Worm (Caenorhabditis elegans) whole organism, late embryonic: ENCODE results near the gene Y37E11AR.7.

Experiments
- Y22D7AL.16 ChIP-seq: sonication (generic microtip); optimal IDR thresholded peaks from 2 replicates; lab custom pipeline; 2016; ENCODE audit warnings: missing genetic modification characterization, missing compliant biosample characterization
- ahr-1 ChIP-seq: sonication (generic microtip); optimal IDR thresholded peaks from 2 replicates; lab custom pipeline; 2016; ENCODE audit warnings: missing genetic modification characterization, missing compliant biosample characterization
- ceh-14 ChIP-seq: sonication (generic microtip); optimal IDR thresholded peaks from 2 replicates; lab custom pipeline; 2016; ENCODE audit warnings: missing genotype, missing genetic modification characterization, missing compliant biosample characterization
- ceh-19 ChIP-seq: fragments of 200-800 bp; sonication (Bioruptor generic); optimal IDR thresholded peaks from 2 replicates; lab custom pipeline; 2018; ENCODE audit warnings: mild to moderate bottlenecking, missing genetic modification characterization, missing compliant biosample characterization
- ceh-2 ChIP-seq: sonication (generic microtip); optimal IDR thresholded peaks from 2 replicates; lab custom pipeline; 2016; ENCODE audit warnings: missing genotype, missing genetic modification characterization, missing compliant biosample characterization
- ceh-22 ChIP-seq: sonication (generic microtip); optimal IDR thresholded peaks from 2 replicates; lab custom pipeline; 2017; ENCODE audit warnings: missing biosample characterization, missing genetic modification characterization
- ceh-30 ChIP-seq: fragments of 150-350 bp; optimal IDR thresholded peaks from 2 replicates; lab custom pipeline; 2014; ENCODE audit warnings: missing biosample characterization, missing genetic modification characterization
- ceh-48 ChIP-seq: sonication (generic microtip); optimal IDR thresholded peaks from 2 replicates; lab custom pipeline; 2016; ENCODE audit warnings: missing genetic modification characterization, inconsistent platforms, missing compliant biosample characterization
- ceh-6 ChIP-seq: fragments of 200-800 bp; sonication (Bioruptor generic); optimal IDR thresholded peaks from 2 replicates; lab custom pipeline; 2018; ENCODE audit warnings: mild to moderate bottlenecking, missing genetic modification characterization, missing compliant biosample characterization
- dmd-4 ChIP-seq: sonication (generic microtip); optimal IDR thresholded peaks from 2 replicates; lab custom pipeline; 2016; ENCODE audit warnings: borderline replicate concordance, missing genetic modification characterization, missing compliant biosample characterization
- elt-2 ChIP-seq: sonication (generic microtip); optimal IDR thresholded peaks from 2 replicates; lab custom pipeline; 2016; ENCODE audit warnings: missing genetic modification reagents, missing genetic modification characterization, missing compliant biosample characterization
- fkh-6 ChIP-seq: sonication (generic microtip); optimal IDR thresholded peaks from 2 replicates; lab custom pipeline; 2016; ENCODE audit warnings: missing genetic modification characterization, missing compliant biosample characterization
- gmeb-2 ChIP-seq: sonication (generic microtip); optimal IDR thresholded peaks from 2 replicates; lab custom pipeline; 2016; ENCODE audit warnings: missing genetic modification characterization, inconsistent platforms, missing compliant biosample characterization
- hlh-13 ChIP-seq: fragments of 200-800 bp; sonication (Bioruptor generic); optimal IDR thresholded peaks from 2 replicates; lab custom pipeline; 2018; ENCODE audit warnings: mild to moderate bottlenecking, missing genetic modification characterization, missing compliant biosample characterization
- hlh-15 ChIP-seq: sonication (generic microtip); optimal IDR thresholded peaks from 2 replicates; lab custom pipeline; 2016; ENCODE audit warnings: missing genetic modification characterization, missing compliant biosample characterization
- hlh-8 ChIP-seq: sonication (generic microtip); optimal IDR thresholded peaks from 2 replicates; lab custom pipeline; 2016; ENCODE audit warnings: missing genotype, missing genetic modification characterization, missing compliant biosample characterization
- lim-6 ChIP-seq: sonication (generic microtip); optimal IDR thresholded peaks from 2 replicates; lab custom pipeline; 2016; ENCODE audit warnings: missing genetic modification characterization, missing compliant biosample characterization
- lin-11 ChIP-seq: fragments of 200-800 bp; sonication (Bioruptor generic); optimal IDR thresholded peaks from 2 replicates; lab custom pipeline; 2018; ENCODE audit warnings: mild to moderate bottlenecking, missing genetic modification characterization, missing compliant biosample characterization
- nfya-1 ChIP-seq: sonication (generic microtip); optimal IDR thresholded peaks from 2 replicates; lab custom pipeline; 2017; ENCODE audit warnings: missing genetic modification characterization, mild to moderate bottlenecking, missing compliant biosample characterization, antibody characterized with exemption, moderate library complexity
- npax-4 ChIP-seq: sonication (generic microtip); optimal IDR thresholded peaks from 2 replicates; lab custom pipeline; 2016; ENCODE audit warnings: missing genetic modification characterization, missing compliant biosample characterization
- pag-3 ChIP-seq: sonication (generic microtip); optimal IDR thresholded peaks from 2 replicates; lab custom pipeline; 2016; ENCODE audit warnings: missing compliant biosample characterization, missing genetic modification characterization, borderline replicate concordance
- pros-1 ChIP-seq: fragments of 150-350 bp; optimal IDR thresholded peaks from 2 replicates; lab custom pipeline; 2014; ENCODE audit warnings: missing biosample characterization, missing genetic modification reagents, missing genetic modification characterization
- rnt-1 ChIP-seq: sonication (generic microtip); optimal IDR thresholded peaks from 2 replicates; lab custom pipeline; 2016; ENCODE audit warnings: missing genetic modification characterization, missing compliant biosample characterization
- sox-2 ChIP-seq: fragments of 200-800 bp; sonication (Bioruptor generic); IDR thresholded peaks from 2 replicates; pipeline ENCODE4 v1.3.6; 2022; ENCODE audit warnings: missing genetic modification reagents, missing genetic modification characterization, missing compliant biosample characterization
- syd-9 ChIP-seq: sonication (generic microtip); optimal IDR thresholded peaks from 2 replicates; lab custom pipeline; 2016; ENCODE audit warnings: mild to moderate bottlenecking, missing genetic modification characterization, moderate library complexity, missing compliant biosample characterization
- tbx-2 ChIP-seq: sonication (generic microtip); optimal IDR thresholded peaks from 2 replicates; lab custom pipeline; 2016; ENCODE audit warnings: missing genetic modification characterization, missing compliant biosample characterization
- tbx-7 ChIP-seq: sonication (generic microtip); optimal IDR thresholded peaks from 2 replicates; lab custom pipeline; 2016; ENCODE audit warnings: missing genotype, missing genetic modification characterization, missing compliant biosample characterization
- ttx-3 ChIP-seq: sonication (generic microtip); optimal IDR thresholded peaks from 2 replicates; lab custom pipeline; 2016; ENCODE audit warnings: missing genetic modification reagents, missing genetic modification characterization, missing compliant biosample characterization
- unc-3 ChIP-seq, 2 experiments: fragments of 200-800 bp in 1 of 2; sonication (Bioruptor generic) in 1 of 2; sonication (generic microtip) in 1 of 2; conservative IDR thresholded peaks in 1 of 2; optimal IDR thresholded peaks in 1 of 2; 2 replicates each; pipeline versions ENCODE4 v1.3.6 to Lab custom; 2016 to 2022; ENCODE audit warnings: missing compliant biosample characterization in 2 of 2, missing genetic modification characterization in 2 of 2, missing genetic modification reagents in 1 of 2
- unc-42 ChIP-seq: sonication (generic microtip); optimal IDR thresholded peaks from 2 replicates; lab custom pipeline; 2016; ENCODE audit warnings: missing genotype, missing genetic modification characterization, missing compliant biosample characterization
- unc-55 ChIP-seq: sonication (generic microtip); optimal IDR thresholded peaks from 2 replicates; lab custom pipeline; 2017; ENCODE audit warnings: missing biosample characterization, missing genetic modification reagents, missing genetic modification characterization
- zip-5 ChIP-seq: sonication (generic microtip); optimal IDR thresholded peaks from 2 replicates; lab custom pipeline; 2016; ENCODE audit warnings: missing genetic modification characterization, missing compliant biosample characterization
- ztf-16 ChIP-seq: sonication (generic microtip); optimal IDR thresholded peaks from 2 replicates; lab custom pipeline; 2017; ENCODE audit warnings: missing genetic modification characterization, missing compliant biosample characterization

Y37E11AR.7 gene

DNA sequence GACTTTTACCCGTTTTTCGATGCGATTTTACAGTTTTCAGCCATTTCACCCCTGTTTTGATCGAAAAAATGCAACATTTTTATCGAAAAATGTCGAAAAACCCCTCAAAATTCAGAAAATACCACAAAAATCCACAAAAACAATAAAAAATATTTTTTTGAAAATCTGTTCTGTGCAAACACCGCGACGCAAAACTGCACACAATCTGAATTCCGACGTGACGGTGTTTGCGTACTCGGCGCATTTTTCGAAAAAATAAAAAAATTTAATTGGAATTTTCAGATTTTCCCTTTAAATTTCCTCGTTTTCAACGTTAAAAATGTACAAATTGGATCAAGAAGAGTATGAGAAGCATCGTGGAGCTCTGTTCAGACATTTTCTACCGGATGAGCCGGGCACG, 29.4 kb downstream of the Y37E11AR.7 start, which contains the start of gene smgl-2:
TSS of gene smgl-2 (plus strand) at position 320 of the 400 bp plus-strand sequence.
- TF ChIP-seq ceh-19 (GFP tag; lab: Kevin White, UChicago) (no peak), unc-55 (peak; percentile 62), Y22D7AL.16 (no peak), syd-9 (tag; lab: Kevin White, UChicago) (no peak), hlh-8 (tag; lab: Kevin White, UChicago) (no peak), dmd-4 (tag; lab: Kevin White, UChicago) (no peak), unc-42 (tag; lab: Kevin White, UChicago) (peak; percentile 7), nfya-1 (tag; lab: Kevin White, UChicago) (peak; percentile 68)
- TF ChIP-seq, all 69 proteins: peak for 3

DNA sequence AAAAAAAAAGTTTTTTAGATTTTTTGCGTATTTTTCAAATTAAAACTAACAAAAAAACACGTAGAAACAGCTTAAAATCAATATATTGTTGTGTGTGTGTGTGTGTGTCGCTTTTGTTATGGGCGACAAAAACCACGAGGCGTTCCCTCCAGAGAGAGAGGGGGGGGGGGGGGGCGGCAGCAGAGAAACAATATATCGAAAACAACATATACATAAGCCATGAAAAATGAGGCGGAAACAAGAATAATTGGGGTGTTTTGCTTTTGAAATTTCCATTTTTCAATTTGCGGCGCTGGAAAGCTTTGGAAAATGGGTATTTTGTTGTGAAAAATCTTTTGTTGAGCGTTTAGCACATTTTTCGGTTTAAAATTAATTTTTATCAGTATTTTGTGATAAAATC, 29.9 kb downstream of the Y37E11AR.7 start, which contains the start of gene Y37E11AM.2:
TSS of gene Y37E11AM.2 (minus strand) at position 101 of the 400 bp plus-strand sequence.
- TF ChIP-seq syd-9 (tag; lab: Kevin White, UChicago) (no peak), tbx-2 (tag; lab: Kevin White, UChicago) (no peak), pag-3 (tag; lab: Kevin White, UChicago) (no peak), lim-6 (tag; lab: Kevin White, UChicago) (no peak), ceh-14 (no peak), nfya-1 (tag; lab: Kevin White, UChicago) (no peak), unc-3 (GFP tag; conservative IDR thresholded peaks at IDR 0.05; lab: Robert Waterston, UW) (no peak), unc-3 (tag; optimal IDR thresholded peaks at IDR 0.05; lab: Kevin White, UChicago) (no peak), ceh-19 (GFP tag; lab: Kevin White, UChicago) (no peak), npax-4 (tag; lab: Kevin White, UChicago) (no peak), tbx-7 (tag; lab: Kevin White, UChicago) (no peak), zip-5 (tag; lab: Kevin White, UChicago) (no peak), gmeb-2 (tag; lab: Kevin White, UChicago) (no peak), ceh-22 (tag; lab: Kevin White, UChicago) (no peak), hlh-13 (GFP tag; lab: Kevin White, UChicago) (no peak), ceh-6 (no peak), ztf-16 (tag; lab: Kevin White, UChicago) (no peak), ceh-48 (tag; lab: Kevin White, UChicago) (no peak), ceh-30 (tag; lab: Kevin White, UChicago) (no peak)
- TF ChIP-seq, all 69 proteins: peak for 0

DNA sequence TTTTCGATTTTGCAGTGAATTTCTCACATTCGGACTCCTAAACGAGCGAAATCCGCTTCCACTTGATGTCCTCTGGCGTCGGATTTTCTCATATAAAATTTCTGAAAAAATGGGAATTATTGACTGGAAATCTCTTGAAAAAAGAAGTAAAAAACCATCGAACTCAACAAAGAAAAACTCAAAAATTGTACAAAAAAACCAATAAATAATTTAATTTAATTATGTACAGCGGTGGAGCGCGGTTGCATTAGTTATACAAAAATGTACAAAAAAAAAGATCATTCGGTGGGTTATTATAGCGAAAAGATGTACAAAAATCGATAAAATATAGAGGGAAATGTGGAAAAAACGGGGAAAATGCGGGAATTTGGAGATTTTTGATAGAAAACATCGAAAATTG, 32.6 kb downstream of the Y37E11AR.7 start, which contains the start of gene Y37E11AM.4:
TSS of gene Y37E11AM.4 (minus strand) at position 101 of the 400 bp plus-strand sequence.
- TF ChIP-seq fkh-6 (no peak), gmeb-2 (tag; lab: Kevin White, UChicago) (no peak), hlh-13 (GFP tag; lab: Kevin White, UChicago) (no peak)

DNA sequence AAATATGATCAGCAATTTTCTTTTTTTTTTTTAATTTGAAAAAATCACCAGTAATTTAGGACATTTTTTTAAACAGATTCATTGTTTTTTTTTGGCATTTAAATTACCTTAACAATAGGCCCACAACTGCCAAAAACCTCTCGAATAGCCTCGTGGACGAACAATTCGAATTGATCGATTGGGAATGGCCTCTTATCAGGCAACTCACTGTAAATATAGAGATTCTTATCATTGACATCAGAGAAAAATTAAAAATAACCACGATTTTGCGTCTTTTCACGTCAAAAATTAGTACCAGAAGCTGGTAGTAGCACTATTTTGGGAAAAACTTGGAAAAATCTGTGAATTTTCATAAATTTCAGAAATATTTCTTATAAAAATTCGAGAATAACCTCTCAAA, 33.3 kb downstream of the Y37E11AR.7 start:
- TF ChIP-seq hlh-15 (no peak), elt-2 (tag; lab: Kevin White, UChicago) (peak; percentile 52), pros-1 (tag; lab: Kevin White, UChicago) (no peak)
- TF ChIP-seq, all 69 proteins: peak for 1

DNA sequence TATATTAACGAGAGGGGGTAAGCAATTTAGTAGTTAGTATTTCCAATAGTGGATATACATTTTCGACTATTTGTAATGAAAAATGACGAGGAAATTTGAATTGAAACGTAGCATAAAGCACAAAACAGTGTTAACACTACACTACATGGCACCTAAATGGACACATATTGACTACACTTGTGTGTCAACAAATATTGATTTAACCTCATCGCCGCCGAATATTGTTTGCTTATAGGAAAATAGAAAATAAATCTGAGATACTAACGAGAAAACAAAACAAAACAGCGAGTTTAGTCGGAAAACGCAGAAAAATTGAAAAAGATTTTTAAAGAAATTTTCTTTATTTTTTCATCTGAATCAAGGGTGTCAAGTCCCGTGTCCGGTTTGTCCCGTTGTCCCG, 34.6 kb downstream of the Y37E11AR.7 start:
- no peak for TF ChIP-seq pag-3 (tag; lab: Kevin White, UChicago)
- TF ChIP-seq ttx-3, result no peak
- TF ChIP-seq ceh-2, result no peak
- no peak for TF ChIP-seq lin-11 (tag; lab: Kevin White, UChicago)
- TF ChIP-seq fkh-6, result no peak
- TF ChIP-seq ahr-1 (tag; lab: Kevin White, UChicago), result no peak
- no peak for TF ChIP-seq sox-2 (GFP tag; lab: Robert Waterston, UW)
- no peak for TF ChIP-seq pros-1 (tag; lab: Kevin White, UChicago)
- no peak for TF ChIP-seq rnt-1 (tag; lab: Kevin White, UChicago)
